Fruit fly (Drosophila melanogaster) Kc167 (cell line): ENCODE data around the gene Gal.

Experiments
- Myc ChIP-seq: fragments of >200 bp; optimal IDR thresholded peaks from 2 replicates; lab custom pipeline; 2017; ENCODE audit warnings: missing external identifiers
- Sin3A ChIP-seq: fragments of >200 bp; optimal IDR thresholded peaks from 2 replicates; lab custom pipeline; 2018; ENCODE audit warnings: missing external identifiers
- psq ChIP-seq: fragments of >200 bp; optimal IDR thresholded peaks from 2 replicates; lab custom pipeline; 2017; ENCODE audit warnings: missing external identifiers

DNA sequence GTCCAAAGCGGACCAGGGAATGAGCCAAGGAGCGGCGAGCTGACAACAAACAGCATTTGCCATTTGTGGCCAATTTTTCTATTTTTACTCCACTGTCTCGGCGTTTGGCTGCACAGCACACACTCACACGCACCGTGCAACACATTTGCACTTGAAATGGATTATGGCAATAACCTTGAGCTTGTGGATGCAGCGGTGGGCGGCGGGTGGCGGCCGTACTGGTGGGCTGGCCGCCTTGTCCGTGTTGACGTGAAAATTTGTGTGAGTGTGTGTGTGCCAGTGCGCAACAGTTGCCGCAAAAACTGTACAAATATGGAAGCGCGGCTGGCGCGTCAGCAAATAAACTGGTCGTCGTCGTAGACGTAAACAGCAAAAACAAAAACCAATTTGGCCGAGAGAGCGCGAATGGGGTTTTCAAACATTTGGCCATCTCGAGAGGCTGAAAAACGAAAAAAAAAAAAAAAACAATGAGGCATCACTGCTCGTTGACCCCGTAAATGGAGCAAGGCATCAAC lies 31.5 kb downstream of the Gal start:
- no peak for TF ChIP-seq Sin3A (lab: Kevin White, UChicago)
- TF ChIP-seq psq (lab: Kevin White, UChicago) = no peak
- no peak for TF ChIP-seq Myc (lab: Kevin White, UChicago)
